Worm (Caenorhabditis elegans) whole organism, late embryonic: ENCODE measurements around the gene sru-17.

Experiments used
- K09A11.1 ChIP-seq: sonication (generic microtip); optimal IDR thresholded peaks from 2 replicates; lab custom pipeline; 2017; ENCODE audit warnings: antibody characterized with exemption, mild to moderate bottlenecking, missing genetic modification characterization, missing compliant biosample characterization; ENCODE audit not compliant: insufficient read depth
- Y22D7AL.16 ChIP-seq: sonication (generic microtip); optimal IDR thresholded peaks from 2 replicates; lab custom pipeline; 2016; ENCODE audit warnings: missing genetic modification characterization, missing compliant biosample characterization
- elt-4 ChIP-seq: sonication (generic microtip); optimal IDR thresholded peaks from 2 replicates; lab custom pipeline; 2016; ENCODE audit warnings: missing genetic modification characterization, missing compliant biosample characterization
- ets-4 ChIP-seq: sonication (generic microtip); optimal IDR thresholded peaks from 2 replicates; lab custom pipeline; 2016; ENCODE audit warnings: missing genetic modification characterization, missing compliant biosample characterization
- fkh-10 ChIP-seq: fragments of 150-350 bp; optimal IDR thresholded peaks from 2 replicates; lab custom pipeline; 2014; ENCODE audit warnings: missing biosample characterization, missing genetic modification reagents, missing genetic modification characterization
- nhr-11 ChIP-seq: fragments of 150-350 bp; optimal IDR thresholded peaks from 2 replicates; lab custom pipeline; 2014; ENCODE audit warnings: missing biosample characterization, missing genetic modification characterization
- pax-1 ChIP-seq: fragments of 150-350 bp; optimal IDR thresholded peaks from 2 replicates; lab custom pipeline; 2014; ENCODE audit warnings: missing biosample characterization, missing genetic modification characterization
- pha-2 ChIP-seq: sonication (generic microtip); optimal IDR thresholded peaks from 2 replicates; lab custom pipeline; 2017; ENCODE audit warnings: mild to moderate bottlenecking, missing genetic modification characterization, missing compliant biosample characterization
- rnt-1 ChIP-seq: sonication (generic microtip); optimal IDR thresholded peaks from 2 replicates; lab custom pipeline; 2016; ENCODE audit warnings: missing genetic modification characterization, missing compliant biosample characterization
- unc-55 ChIP-seq: sonication (generic microtip); optimal IDR thresholded peaks from 2 replicates; lab custom pipeline; 2017; ENCODE audit warnings: missing biosample characterization, missing genetic modification reagents, missing genetic modification characterization

DNA sequence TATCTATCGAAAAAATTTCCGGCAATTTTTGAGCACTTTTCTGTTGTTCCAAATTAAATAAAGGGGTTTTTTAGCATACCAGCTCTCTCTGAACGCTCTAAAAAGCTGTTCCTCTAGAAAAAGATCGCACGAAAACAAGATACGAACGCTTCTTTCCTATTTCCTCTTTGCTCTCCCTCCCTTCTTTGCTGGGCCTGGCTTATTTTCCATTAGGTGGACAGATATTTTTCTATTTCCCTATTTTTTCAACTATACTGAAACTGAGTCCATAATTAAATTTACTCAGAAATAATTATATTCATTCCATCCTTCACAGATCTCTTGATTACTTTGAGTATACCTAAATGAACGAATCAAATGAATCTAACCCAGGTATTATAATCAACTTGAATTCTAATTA is 3.5 kb upstream of the sru-17 start, which contains the start of gene sru-18:
- TF ChIP-seq fkh-10 (GFP tag; lab: Kevin White, UChicago): no peak
- no peak for TF ChIP-seq rnt-1 (tag; lab: Kevin White, UChicago)
- TF ChIP-seq pax-1: no peak
- no peak for TF ChIP-seq Y22D7AL.16
- no peak for TF ChIP-seq elt-4 (tag; lab: Kevin White, UChicago)
- no peak for TF ChIP-seq pha-2 (tag; lab: Kevin White, UChicago)
- TF ChIP-seq unc-55 (GFP tag; lab: Kevin White, UChicago): no peak
- TF ChIP-seq K09A11.1: no peak
- TF ChIP-seq ets-4 (tag; lab: Kevin White, UChicago): no peak
- no peak for TF ChIP-seq nhr-11 (tag; lab: Kevin White, UChicago)
